Worm (Caenorhabditis elegans) whole organism, L3 larva: Measurements from ENCODE around the gene C12D5.9.

ENCODE experiments used
- ZK546.5 ChIP-seq: sonication (generic microtip); optimal IDR thresholded peaks from 2 replicates; lab custom pipeline; 2017; ENCODE audit warnings: missing biosample characterization, missing genetic modification characterization
- aly-2 ChIP-seq: fragments of 150-350 bp; optimal IDR thresholded peaks from 2 replicates; lab custom pipeline; 2014; ENCODE audit warnings: missing biosample characterization, missing genetic modification characterization
- ama-1 ChIP-seq: fragments of 150-350 bp; optimal IDR thresholded peaks from 2 replicates; lab custom pipeline; 2018
- ceh-16 ChIP-seq: sonication (generic microtip); optimal IDR thresholded peaks from 2 replicates; lab custom pipeline; 2017; ENCODE audit warnings: missing biosample characterization, missing genetic modification characterization
- ceh-28 ChIP-seq: fragments of 150-350 bp; optimal IDR thresholded peaks from 2 replicates; lab custom pipeline; 2014; ENCODE audit warnings: missing biosample characterization, missing genetic modification reagents, missing genetic modification characterization
- ceh-82 ChIP-seq: fragments of 150-350 bp; optimal IDR thresholded peaks from 2 replicates; lab custom pipeline; 2014; ENCODE audit warnings: missing biosample characterization, missing genetic modification characterization
- ceh-9 ChIP-seq: sonication (generic microtip); optimal IDR thresholded peaks from 2 replicates; lab custom pipeline; 2018; ENCODE audit warnings: missing biosample characterization, missing genetic modification characterization
- daf-12 ChIP-seq: fragments of 150-350 bp; optimal IDR thresholded peaks from 2 replicates; lab custom pipeline; 2014; ENCODE audit warnings: missing biosample characterization, missing genetic modification reagents, missing genetic modification characterization
- egl-27 ChIP-seq: sonication (generic microtip); optimal IDR thresholded peaks from 4 replicates; lab custom pipeline; 2017; ENCODE audit warnings: missing biosample characterization, missing genetic modification reagents, missing genetic modification characterization
- egl-5 ChIP-seq: fragments of 150-350 bp; optimal IDR thresholded peaks from 2 replicates; lab custom pipeline; 2017; ENCODE audit warnings: missing biosample characterization, missing genetic modification reagents, missing genetic modification characterization, inconsistent platforms
- elt-1 ChIP-seq: fragments of 150-350 bp; optimal IDR thresholded peaks from 2 replicates; lab custom pipeline; 2014; ENCODE audit warnings: missing biosample characterization, missing genetic modification characterization
- elt-2 ChIP-seq: sonication (generic microtip); optimal IDR thresholded peaks from 2 replicates; lab custom pipeline; 2016; ENCODE audit warnings: missing genetic modification reagents, mild to moderate bottlenecking, missing genetic modification characterization, missing compliant biosample characterization
- elt-3 ChIP-seq, 3 experiments: fragments of 150-350 bp in 1 of 3; sonication (generic microtip) in 2 of 3; optimal IDR thresholded peaks; 2 replicates in 2 of 3; 4 replicates in 1 of 3; lab custom pipeline; 2014 to 2017; ENCODE audit warnings: missing biosample characterization in 3 of 3, missing genetic modification characterization in 3 of 3
- fkh-10 ChIP-seq: sonication (generic microtip); optimal IDR thresholded peaks from 2 replicates; lab custom pipeline; 2017; ENCODE audit warnings: missing biosample characterization, missing genetic modification reagents, missing genetic modification characterization
- fkh-2 ChIP-seq: fragments of 150-350 bp; optimal IDR thresholded peaks from 2 replicates; lab custom pipeline; 2014; ENCODE audit warnings: missing biosample characterization, missing genetic modification reagents, missing genetic modification characterization
- hmg-11 ChIP-seq: sonication (generic microtip); optimal IDR thresholded peaks from 2 replicates; lab custom pipeline; 2016; ENCODE audit warnings: missing genetic modification characterization, missing compliant biosample characterization
- jun-1 ChIP-seq: fragments of 150-350 bp; optimal IDR thresholded peaks from 2 replicates; lab custom pipeline; 2014; ENCODE audit warnings: missing biosample characterization, missing genetic modification reagents, missing genetic modification characterization
- lin-15B ChIP-seq: fragments of 150-350 bp; optimal IDR thresholded peaks from 2 replicates; lab custom pipeline; 2014; ENCODE audit warnings: missing biosample characterization, missing genetic modification characterization
- lin-39 ChIP-seq: fragments of 150-350 bp; optimal IDR thresholded peaks from 2 replicates; lab custom pipeline; 2018; ENCODE audit warnings: missing biosample characterization, missing genetic modification reagents, missing genetic modification characterization
- lsy-12 ChIP-seq: sonication (generic microtip); optimal IDR thresholded peaks from 2 replicates; lab custom pipeline; 2016; ENCODE audit warnings: mild to moderate bottlenecking, missing genetic modification characterization, missing compliant biosample characterization
- mml-1 ChIP-seq: fragments of 150-350 bp; sonication (generic microtip); optimal IDR thresholded peaks from 3 replicates; lab custom pipeline; 2014; ENCODE audit warnings: missing biosample characterization, missing genetic modification characterization
- nfya-1 ChIP-seq: sonication (generic microtip); optimal IDR thresholded peaks from 2 replicates; lab custom pipeline; 2017; ENCODE audit warnings: missing genetic modification characterization, mild to moderate bottlenecking, missing compliant biosample characterization, antibody characterized with exemption, moderate library complexity; ENCODE audit not compliant: insufficient read depth
- nhr-11 ChIP-seq: fragments of 150-350 bp; optimal IDR thresholded peaks from 2 replicates; lab custom pipeline; 2014; ENCODE audit warnings: missing biosample characterization, missing genetic modification characterization
- nhr-12 ChIP-seq: fragments of 150-350 bp; optimal IDR thresholded peaks from 2 replicates; lab custom pipeline; 2014; ENCODE audit warnings: missing biosample characterization, missing genetic modification characterization
- nhr-23 ChIP-seq: fragments of 150-350 bp; optimal IDR thresholded peaks from 2 replicates; lab custom pipeline; 2014; ENCODE audit warnings: missing biosample characterization, missing genetic modification reagents, missing genetic modification characterization
- nhr-237 ChIP-seq: fragments of 150-350 bp; optimal IDR thresholded peaks from 2 replicates; lab custom pipeline; 2014; ENCODE audit warnings: missing biosample characterization, missing genetic modification characterization
- nhr-25 ChIP-seq: sonication (generic microtip); optimal IDR thresholded peaks from 2 replicates; lab custom pipeline; 2017; ENCODE audit warnings: missing biosample characterization, missing genetic modification characterization
- nhr-28 ChIP-seq: fragments of 150-350 bp; optimal IDR thresholded peaks from 2 replicates; lab custom pipeline; 2014; ENCODE audit warnings: missing biosample characterization, missing genetic modification characterization
- nhr-67 ChIP-seq: fragments of 150-350 bp; optimal IDR thresholded peaks from 2 replicates; lab custom pipeline; 2014; ENCODE audit warnings: missing biosample characterization, missing genetic modification characterization
- nhr-76 ChIP-seq: fragments of 150-350 bp; sonication (generic microtip); optimal IDR thresholded peaks from 5 replicates; lab custom pipeline; 2014; ENCODE audit warnings: missing biosample characterization, missing genetic modification characterization
- nhr-77 ChIP-seq: fragments of 150-350 bp; optimal IDR thresholded peaks from 2 replicates; lab custom pipeline; 2014; ENCODE audit warnings: missing biosample characterization, missing genetic modification characterization
- pha-4 ChIP-seq: fragments of 150-350 bp; optimal IDR thresholded peaks from 2 replicates; lab custom pipeline; 2014; ENCODE audit warnings: missing biosample characterization, missing genetic modification reagents, missing genetic modification characterization
- pqm-1 ChIP-seq: fragments of 150-350 bp; optimal IDR thresholded peaks from 2 replicates; lab custom pipeline; 2017; ENCODE audit warnings: missing biosample characterization, missing genetic modification characterization, inconsistent platforms
- sea-2 ChIP-seq: fragments of 150-350 bp; sonication (generic microtip); optimal IDR thresholded peaks from 4 replicates; lab custom pipeline; 2014; ENCODE audit warnings: missing biosample characterization, missing genetic modification reagents, missing genetic modification characterization
- skn-1 ChIP-seq: fragments of 150-350 bp; optimal IDR thresholded peaks from 2 replicates; lab custom pipeline; 2014; ENCODE audit warnings: missing biosample characterization, missing genetic modification characterization
- tbx-2 ChIP-seq: sonication (generic microtip); optimal IDR thresholded peaks from 2 replicates; lab custom pipeline; 2016; ENCODE audit warnings: mild to moderate bottlenecking, missing genetic modification characterization, missing compliant biosample characterization
- unc-62 ChIP-seq: fragments of 150-350 bp; sonication (generic microtip); optimal IDR thresholded peaks from 4 replicates; lab custom pipeline; 2014; ENCODE audit warnings: missing biosample characterization, missing genetic modification reagents, missing genetic modification characterization
- ztf-11 ChIP-seq: fragments of 150-350 bp; optimal IDR thresholded peaks from 2 replicates; lab custom pipeline; 2014; ENCODE audit warnings: missing biosample characterization, missing genetic modification characterization
- ztf-4 ChIP-seq: fragments of 150-350 bp; optimal IDR thresholded peaks from 2 replicates; lab custom pipeline; 2014; ENCODE audit warnings: missing biosample characterization, missing genetic modification characterization

Gene C12D5.9

ce11 chrV:7667940-7668339 lies 21.8 kb downstream of the C12D5.9 start, which contains the start of gene C12D5.5:
Gene C12D5.5, plus strand, starts transcription at chrV:7668240.
- TF ChIP-seq nhr-23 (tag; lab: Kevin White, UChicago) (no peak), nhr-11 (tag; lab: Kevin White, UChicago) (no peak), ceh-82 (no peak), nhr-67 (tag; lab: Kevin White, UChicago) (no peak)

- TF ChIP-seq nhr-23 (tag; lab: Kevin White, UChicago) (no peak), nhr-28 (no peak), sea-2 (no peak), egl-27 (tag; lab: Kevin White, UChicago) (no peak), nfya-1 (no peak), lin-15B (tag; lab: Kevin White, UChicago) (no peak), ceh-28 (no peak), ztf-4 (tag; lab: Kevin White, UChicago) (no peak), nhr-12 (tag; lab: Kevin White, UChicago) (no peak), lsy-12 (tag; lab: Kevin White, UChicago) (no peak), jun-1 (tag; lab: Kevin White, UChicago) (no peak), ceh-9 (tag; lab: Kevin White, UChicago) (no peak), tbx-2 (tag; lab: Kevin White, UChicago) (no peak), mml-1 (tag; lab: Kevin White, UChicago) (no peak), nhr-76 (tag; lab: Kevin White, UChicago) (no peak)
Measured at ce11 chrV:7653567-7653966, 36.2 kb downstream of the C12D5.9 start, which contains the start of gene srh-200. Gene srh-200, minus strand, starts transcription at chrV:7653667.

ce11 chrV:7651757-7652156 lies 38.0 kb downstream of the C12D5.9 start, which contains the start of gene srh-234:
Gene srh-234, minus strand, starts transcription at chrV:7651857.
- no peak for TF ChIP-seq nhr-23 (tag; lab: Kevin White, UChicago)

- TF ChIP-seq nhr-76 (tag; lab: Kevin White, UChicago) (no peak), ceh-82 (no peak), ama-1 (lab: Kevin White, UChicago) (no peak), ZK546.5 (tag; lab: Kevin White, UChicago) (no peak), elt-2 (no peak), pha-4 (tag; lab: Kevin White, UChicago) (no peak), nfya-1 (no peak), ztf-11 (no peak), daf-12 (tag; lab: Kevin White, UChicago) (no peak), nhr-237 (tag; lab: Kevin White, UChicago) (no peak), unc-62 (no peak), aly-2 (tag; lab: Kevin White, UChicago) (no peak), egl-5 (tag; lab: Kevin White, UChicago) (no peak), nhr-12 (tag; lab: Kevin White, UChicago) (no peak), pqm-1 (tag; lab: Kevin White, UChicago) (no peak), nhr-77 (tag; lab: Kevin White, UChicago) (no peak)
Measured at ce11 chrV:7649963-7650362, 39.8 kb downstream of the C12D5.9 start.

ce11 chrV:7647147-7647546 lies 42.6 kb downstream of the C12D5.9 start:
- no peak for TF ChIP-seq egl-5 (tag; lab: Kevin White, UChicago)
- no peak for TF ChIP-seq nhr-25 (tag; lab: Kevin White, UChicago)
- TF ChIP-seq lsy-12 (tag; lab: Kevin White, UChicago), result no peak
- TF ChIP-seq nhr-11 (tag; lab: Kevin White, UChicago), result no peak
- TF ChIP-seq ceh-82, result no peak
- TF ChIP-seq tbx-2 (tag; lab: Kevin White, UChicago), result no peak

DNA sequence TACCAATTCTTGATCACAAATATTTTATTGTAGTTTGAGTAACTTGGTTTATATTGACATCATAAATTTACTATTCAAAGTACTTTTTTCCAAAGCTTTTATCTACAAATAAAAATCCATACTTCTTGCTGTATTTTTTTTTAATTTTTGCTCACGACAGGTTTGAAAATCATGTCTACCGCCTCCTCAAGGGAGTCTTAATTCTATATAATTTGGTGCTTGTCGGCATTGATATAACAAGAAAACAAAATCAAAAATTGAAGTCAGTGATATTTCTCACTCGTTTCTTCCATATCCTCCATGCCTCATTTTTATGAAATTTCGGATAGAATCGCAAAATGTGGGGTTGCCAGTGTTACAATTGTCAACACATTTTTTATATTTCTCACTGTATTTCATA lies 44.3 kb downstream of the C12D5.9 start, which contains the start of gene str-47:
Gene str-47 (plus strand): TSS at position 301 of the 400 bp plus-strand sequence.
- TF ChIP-seq nfya-1 (no peak), egl-27 (tag; lab: Kevin White, UChicago) (no peak), nhr-11 (tag; lab: Kevin White, UChicago) (no peak), hmg-11 (tag; lab: Kevin White, UChicago) (no peak), nhr-23 (tag; lab: Kevin White, UChicago) (no peak), nhr-28 (no peak), fkh-2 (tag; lab: Kevin White, UChicago) (no peak), fkh-10 (GFP tag; lab: Kevin White, UChicago) (no peak), elt-3 (tag; optimal IDR thresholded peaks at IDR 0.05; lab: Kevin White, UChicago) (no peak), ztf-4 (tag; lab: Kevin White, UChicago) (no peak), ceh-16 (tag; lab: Kevin White, UChicago) (no peak), tbx-2 (tag; lab: Kevin White, UChicago) (no peak), ama-1 (lab: Kevin White, UChicago) (no peak), elt-2 (no peak), skn-1 (tag; lab: Kevin White, UChicago) (no peak), unc-62 (no peak), elt-1 (tag; lab: Kevin White, UChicago) (no peak), lin-39 (tag; lab: Kevin White, UChicago) (no peak), lin-15B (tag; lab: Kevin White, UChicago) (no peak)
- TF ChIP-seq, all 47 proteins: peak for 0
